Fruit fly (Drosophila melanogaster) whole organism, adult: ENCODE results near the gene Pdk1.

Source experiments
- CG12768 ChIP-seq: fragments of 200-800 bp; sonication (Bioruptor generic); optimal IDR thresholded peaks from 2 replicates; lab custom pipeline; 2017; ENCODE audit warnings: missing biosample characterization, missing genetic modification characterization, mild to moderate bottlenecking, moderate library complexity, missing genetic modification reagents
- CG1620 ChIP-seq: fragments of 200-800 bp; sonication (Bioruptor generic); optimal IDR thresholded peaks from 2 replicates; lab custom pipeline; 2016; ENCODE audit warnings: missing biosample characterization, missing genetic modification characterization
- kay ChIP-seq: fragments of 200-800 bp; sonication (Bioruptor generic); peaks from one replicate; lab custom pipeline; 2016; ENCODE audit warnings: missing biosample characterization, missing genetic modification characterization, borderline replicate concordance

DNA sequence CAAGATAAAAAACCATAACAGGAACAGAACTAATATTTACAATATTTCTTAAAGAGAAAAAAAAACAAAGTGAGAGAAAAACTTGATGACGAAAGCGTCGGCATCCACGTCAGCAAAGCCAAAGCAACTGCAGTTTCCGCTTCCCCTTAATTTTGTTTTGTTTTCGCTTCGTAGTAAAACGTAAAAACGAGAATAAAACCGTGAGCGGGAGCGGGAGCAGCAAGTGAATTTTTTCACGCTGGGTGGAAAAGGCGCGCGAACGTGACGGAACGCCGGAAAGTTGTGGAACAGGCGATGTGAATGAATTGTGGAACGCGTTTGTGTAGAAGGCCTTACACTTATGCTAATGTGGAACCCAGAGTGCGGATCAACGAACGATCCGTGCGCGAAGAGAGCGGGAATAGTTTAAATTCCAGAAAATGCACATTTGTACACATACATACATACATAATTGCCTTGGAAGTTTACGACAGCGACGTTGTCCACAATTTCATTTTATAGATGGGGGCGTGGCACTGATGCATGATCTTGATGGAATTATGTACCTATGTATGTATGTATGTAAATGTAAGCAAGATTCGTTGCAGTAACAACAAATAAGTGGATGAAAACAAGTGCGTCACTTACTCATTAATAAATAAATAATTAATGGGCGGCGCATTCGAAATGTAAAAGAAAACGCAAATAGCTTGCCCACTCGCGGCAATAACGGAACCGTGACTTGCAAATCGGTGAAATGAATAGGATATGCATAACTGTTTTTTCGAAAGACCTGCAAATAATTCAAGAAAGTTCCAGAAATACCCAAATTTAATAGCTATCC, 744 bp upstream of the Pdk1 start:
- peak; percentile 88 for TF ChIP-seq kay (GFP tag; lab: Kevin White, UChicago)
- TF ChIP-seq CG1620, result no peak
- peak; percentile 58 for TF ChIP-seq CG12768 (GFP tag; lab: Kevin White, UChicago)
